Worm (Caenorhabditis elegans): ENCODE measurements around the gene F38E11.9.

DNA sequence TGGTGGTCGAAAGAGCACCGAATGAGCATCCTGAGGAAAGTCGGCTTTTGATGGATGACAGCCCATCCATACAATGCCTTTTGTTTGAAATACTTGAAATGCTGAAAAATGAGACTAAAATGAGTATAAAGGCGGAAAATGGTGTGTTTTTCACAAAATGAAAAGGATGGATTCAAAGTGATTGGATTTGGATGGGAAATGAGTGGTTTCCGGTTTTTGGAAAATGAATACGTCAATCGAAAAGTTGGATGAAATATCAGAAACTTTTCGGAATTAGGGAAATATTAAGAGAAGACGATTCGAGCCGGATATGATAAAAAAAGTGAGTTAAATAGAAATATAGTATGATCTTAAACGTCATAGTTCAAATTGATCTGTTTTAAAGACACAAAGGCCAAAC is 23.6 kb upstream of the F38E11.9 start, which contains the start of gene F38E11.6:
- TF ChIP-seq nhr-28 (tag; optimal IDR thresholded peaks at IDR 0.05) (no peak), mep-1 (tag; optimal IDR thresholded peaks at IDR 0.05) (no peak), arid-1 (GFP tag; conservative IDR thresholded peaks at IDR 0.05) (no peak)
